Worm (Caenorhabditis elegans) whole organism, early embryonic: ENCODE measurements around the gene rga-3.

ENCODE experiments used
- B0310.2 ChIP-seq: sonication (generic microtip); optimal IDR thresholded peaks from 2 replicates; lab custom pipeline; 2016; ENCODE audit warnings: mild to moderate bottlenecking, missing genetic modification characterization, missing compliant biosample characterization
- F13C5.2 ChIP-seq: sonication (generic microtip); optimal IDR thresholded peaks from 2 replicates; lab custom pipeline; 2017; ENCODE audit warnings: mild to moderate bottlenecking, missing genetic modification characterization, inconsistent platforms, missing compliant biosample characterization
- aly-1 ChIP-seq: sonication (generic microtip); optimal IDR thresholded peaks from 2 replicates; lab custom pipeline; 2016; ENCODE audit warnings: missing genetic modification characterization, missing compliant biosample characterization
- ama-1 ChIP-seq: fragments of 150-350 bp; optimal IDR thresholded peaks from 2 replicates; lab custom pipeline; 2014
- ceh-13 ChIP-seq: fragments of 200-800 bp; sonication (Bioruptor generic); optimal IDR thresholded peaks from 2 replicates; lab custom pipeline; 2018; ENCODE audit warnings: mild to moderate bottlenecking, missing genetic modification characterization, missing compliant biosample characterization
- ceh-36 ChIP-seq: sonication (generic microtip); optimal IDR thresholded peaks from 2 replicates; lab custom pipeline; 2016; ENCODE audit warnings: missing genetic modification characterization, inconsistent platforms, missing compliant biosample characterization
- ets-7 ChIP-seq: sonication (generic microtip); optimal IDR thresholded peaks from 2 replicates; lab custom pipeline; 2016; ENCODE audit warnings: missing genotype, missing genetic modification characterization, missing compliant biosample characterization
- flt-1 ChIP-seq: fragments of 200-800 bp; sonication (Bioruptor generic); IDR thresholded peaks from 2 replicates; pipeline ENCODE4 v1.3.6; 2022; ENCODE audit warnings: missing genetic modification characterization, missing compliant biosample characterization
- hmbx-1 ChIP-seq: sonication (generic microtip); optimal IDR thresholded peaks from 2 replicates; lab custom pipeline; 2016; ENCODE audit warnings: mild to moderate bottlenecking, missing genetic modification characterization, missing compliant biosample characterization
- hmg-4 ChIP-seq: fragments of 200-800 bp; sonication (Bioruptor generic); optimal IDR thresholded peaks from 2 replicates; lab custom pipeline; 2018; ENCODE audit warnings: mild to moderate bottlenecking, missing genetic modification characterization, missing compliant biosample characterization
- hnd-1 ChIP-seq: sonication (generic microtip); optimal IDR thresholded peaks from 2 replicates; lab custom pipeline; 2016; ENCODE audit warnings: missing genetic modification characterization, missing compliant biosample characterization
- pes-1 ChIP-seq: fragments of 200-800 bp; sonication (Bioruptor generic); IDR thresholded peaks from 2 replicates; pipeline ENCODE4 v1.3.6; 2022; ENCODE audit warnings: missing genetic modification reagents, missing genetic modification characterization, missing compliant biosample characterization
- scrt-1 ChIP-seq: fragments of 200-800 bp; sonication (Bioruptor generic); IDR thresholded peaks from 2 replicates; pipeline ENCODE4 v1.3.6; 2022; ENCODE audit warnings: missing genetic modification characterization, missing compliant biosample characterization
- sea-1 ChIP-seq: fragments of 200-800 bp; sonication (Bioruptor generic); conservative IDR thresholded peaks from 2 replicates; pipeline ENCODE4 v1.3.6; 2022; ENCODE audit warnings: missing genetic modification characterization, missing compliant biosample characterization
- tbx-11 ChIP-seq: fragments of 200-800 bp; sonication (Bioruptor generic); IDR thresholded peaks from 2 replicates; pipeline ENCODE4 v1.3.6; 2022; ENCODE audit warnings: missing genetic modification characterization, missing compliant biosample characterization
- tbx-37 ChIP-seq: fragments of 200-800 bp; sonication (Bioruptor generic); conservative IDR thresholded peaks from 2 replicates; pipeline ENCODE4 v1.3.6; 2022; ENCODE audit warnings: missing genetic modification reagents, missing genetic modification characterization, missing compliant biosample characterization
- tra-4 ChIP-seq: sonication (generic microtip); optimal IDR thresholded peaks from 2 replicates; lab custom pipeline; 2017; ENCODE audit warnings: missing genetic modification characterization, missing compliant biosample characterization

rga-3 gene

DNA sequence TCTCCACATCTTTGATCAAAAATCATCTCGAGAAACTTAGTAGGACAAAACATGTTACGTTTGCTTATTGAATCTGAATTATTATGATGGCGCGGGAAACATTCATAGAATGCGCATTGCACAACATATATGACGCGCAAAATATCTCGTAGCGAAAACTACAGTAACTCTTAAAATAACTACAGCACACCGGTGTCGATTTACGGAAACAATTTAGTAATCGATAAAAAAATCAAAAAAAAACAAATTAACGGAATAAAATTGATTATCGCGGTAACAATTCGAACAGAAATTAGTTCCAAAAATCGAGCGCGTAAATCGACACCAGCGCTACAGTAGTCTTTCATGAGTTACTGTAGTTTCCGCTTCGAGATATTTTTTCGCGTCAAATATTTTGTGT is 4.4 kb downstream of the rga-3 start:
- TF ChIP-seq aly-1 (tag; lab: Kevin White, UChicago) = no peak
- no peak for TF ChIP-seq ceh-13 (GFP tag; lab: Kevin White, UChicago)
- TF ChIP-seq flt-1 (GFP tag; lab: Robert Waterston, UW) = no peak
- no peak for TF ChIP-seq tra-4 (tag; lab: Kevin White, UChicago)
- no peak for TF ChIP-seq ama-1 (lab: Kevin White, UChicago)
- TF ChIP-seq B0310.2 (tag; lab: Kevin White, UChicago) = no peak
- no peak for TF ChIP-seq ceh-36 (tag; lab: Kevin White, UChicago)
- no peak for TF ChIP-seq pes-1
- TF ChIP-seq tbx-11 (GFP tag; lab: Robert Waterston, UW) = no peak
- no peak for TF ChIP-seq scrt-1 (GFP tag; lab: Robert Waterston, UW)
- TF ChIP-seq sea-1 (GFP tag; lab: Robert Waterston, UW) = no peak
- TF ChIP-seq hmbx-1 = no peak
- TF ChIP-seq F13C5.2 (tag; lab: Kevin White, UChicago) = no peak
- no peak for TF ChIP-seq ets-7
- no peak for TF ChIP-seq hmg-4 (GFP tag; lab: Kevin White, UChicago)

DNA sequence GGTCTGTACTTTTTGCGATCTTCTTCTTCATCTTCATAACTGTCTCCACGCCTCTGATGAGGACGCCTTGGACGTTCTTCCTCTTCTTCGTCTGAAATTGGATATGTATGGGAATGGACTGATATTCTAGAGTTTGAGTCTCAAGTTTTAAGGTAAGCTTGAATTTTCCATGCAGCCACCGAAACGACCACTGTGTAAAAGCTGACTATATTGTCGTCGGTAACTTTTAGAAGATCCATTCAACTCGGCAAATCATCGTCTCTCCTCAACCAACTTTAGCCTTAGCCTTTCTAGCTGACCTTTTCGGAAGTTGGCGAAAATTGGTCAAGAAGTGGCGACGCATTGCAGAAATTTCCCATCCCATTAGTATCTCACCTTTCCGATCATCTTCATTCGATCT is 6.7 kb downstream of the rga-3 start:
- no peak for TF ChIP-seq F13C5.2 (tag; lab: Kevin White, UChicago)
- no peak for TF ChIP-seq flt-1 (GFP tag; lab: Robert Waterston, UW)
- TF ChIP-seq ceh-13 (GFP tag; lab: Kevin White, UChicago) = no peak
- TF ChIP-seq sea-1 (GFP tag; lab: Robert Waterston, UW) = no peak
- no peak for TF ChIP-seq hmbx-1
- TF ChIP-seq ama-1 (lab: Kevin White, UChicago) = no peak

DNA sequence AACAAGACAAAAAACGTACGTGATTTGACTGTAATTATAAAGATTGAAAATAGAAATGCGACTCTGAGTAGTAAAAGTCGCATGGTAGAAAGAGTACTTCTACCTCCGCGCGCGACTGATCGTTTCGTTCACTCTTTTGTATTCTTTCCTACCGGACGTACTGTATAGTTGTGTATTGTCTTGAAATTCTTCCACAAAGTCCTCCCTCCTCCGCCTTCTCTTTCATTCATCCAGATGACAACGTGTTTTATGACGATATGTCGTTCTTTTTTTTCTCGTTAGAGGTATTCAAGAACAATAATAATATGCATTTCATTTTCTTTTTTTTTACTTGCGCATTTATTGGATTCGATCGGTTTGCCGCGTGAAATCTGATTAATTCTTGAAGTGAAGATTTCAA is 8.8 kb downstream of the rga-3 start, which contains the start of gene K09H11.4:
Gene K09H11.4 (minus strand): TSS at position 101 of the 400 bp plus-strand sequence.
- no peak for TF ChIP-seq hmbx-1
- TF ChIP-seq ets-7 = no peak
- TF ChIP-seq pes-1 = no peak
- no peak for TF ChIP-seq aly-1 (tag; lab: Kevin White, UChicago)
- TF ChIP-seq F13C5.2 (tag; lab: Kevin White, UChicago) = no peak
- no peak for TF ChIP-seq tbx-11 (GFP tag; lab: Robert Waterston, UW)
- no peak for TF ChIP-seq tra-4 (tag; lab: Kevin White, UChicago)
- TF ChIP-seq ama-1 (lab: Kevin White, UChicago) = no peak
- no peak for TF ChIP-seq ceh-36 (tag; lab: Kevin White, UChicago)
- TF ChIP-seq hmg-4 (GFP tag; lab: Kevin White, UChicago) = no peak
- TF ChIP-seq hnd-1 = no peak
- no peak for TF ChIP-seq scrt-1 (GFP tag; lab: Robert Waterston, UW)
- no peak for TF ChIP-seq tbx-37 (GFP tag; lab: Robert Waterston, UW)
- TF ChIP-seq flt-1 (GFP tag; lab: Robert Waterston, UW) = no peak
- TF ChIP-seq B0310.2 (tag; lab: Kevin White, UChicago) = no peak
- TF ChIP-seq sea-1 (GFP tag; lab: Robert Waterston, UW) = no peak
- no peak for TF ChIP-seq ceh-13 (GFP tag; lab: Kevin White, UChicago)

DNA sequence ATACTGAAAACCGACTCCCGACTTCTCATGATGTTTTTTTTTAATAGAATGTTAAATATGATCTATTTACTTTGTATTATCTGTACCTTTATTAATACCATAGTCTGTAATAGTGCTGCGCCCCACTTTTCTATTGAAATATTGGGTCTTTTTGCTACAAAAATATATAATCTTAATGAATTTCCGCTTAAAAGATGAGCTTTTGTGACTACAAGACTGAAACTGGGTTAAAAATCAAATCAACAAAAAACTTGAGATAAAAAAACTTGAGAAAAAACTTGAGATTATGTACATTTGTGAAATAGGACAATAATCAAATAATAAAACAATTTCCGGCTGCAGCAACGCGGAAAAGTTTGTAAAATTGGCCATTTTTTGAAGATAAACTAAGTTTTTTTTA is 13.1 kb downstream of the rga-3 start, which contains the start of gene K09H11.15:
Gene K09H11.15 (minus strand): TSS at position 101 of the 400 bp plus-strand sequence.
- no peak for TF ChIP-seq flt-1 (GFP tag; lab: Robert Waterston, UW)
- no peak for TF ChIP-seq ceh-13 (GFP tag; lab: Kevin White, UChicago)
- TF ChIP-seq ama-1 (lab: Kevin White, UChicago) = no peak
- no peak for TF ChIP-seq ceh-36 (tag; lab: Kevin White, UChicago)
- TF ChIP-seq sea-1 (GFP tag; lab: Robert Waterston, UW) = no peak
- TF ChIP-seq ets-7 = no peak
- TF ChIP-seq B0310.2 (tag; lab: Kevin White, UChicago) = no peak
- TF ChIP-seq tbx-37 (GFP tag; lab: Robert Waterston, UW) = no peak
- no peak for TF ChIP-seq pes-1
- no peak for TF ChIP-seq F13C5.2 (tag; lab: Kevin White, UChicago)
- no peak for TF ChIP-seq hmbx-1
- no peak for TF ChIP-seq aly-1 (tag; lab: Kevin White, UChicago)
- no peak for TF ChIP-seq tra-4 (tag; lab: Kevin White, UChicago)
- TF ChIP-seq hnd-1 = no peak

DNA sequence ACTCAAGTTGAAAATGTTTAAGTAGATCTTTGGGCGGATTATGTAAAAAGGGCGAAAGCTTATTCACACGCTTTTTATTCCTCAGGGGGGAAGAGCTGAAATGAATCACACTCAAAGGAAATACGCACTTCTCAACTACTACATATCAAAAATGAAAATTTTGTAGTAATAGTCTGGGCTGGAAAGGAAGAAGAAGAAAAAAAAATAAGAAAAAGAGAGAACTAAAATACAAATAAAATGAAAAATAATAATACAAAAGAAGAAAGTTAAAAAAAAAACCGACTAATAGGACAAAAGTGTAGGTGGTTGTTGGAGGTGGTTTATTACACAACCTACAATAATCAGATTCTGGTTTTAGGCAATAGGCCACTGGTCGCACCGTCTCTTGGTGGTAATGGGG is 18.4 kb downstream of the rga-3 start, which contains the start of gene K09H11.6:
Gene K09H11.6 (minus strand): TSS at position 101 of the 400 bp plus-strand sequence.
- TF ChIP-seq tra-4 (tag; lab: Kevin White, UChicago) (no peak), tbx-11 (GFP tag; lab: Robert Waterston, UW) (no peak), F13C5.2 (tag; lab: Kevin White, UChicago) (no peak), flt-1 (GFP tag; lab: Robert Waterston, UW) (no peak), scrt-1 (GFP tag; lab: Robert Waterston, UW) (no peak), hmbx-1 (no peak), ama-1 (lab: Kevin White, UChicago) (no peak), hmg-4 (GFP tag; lab: Kevin White, UChicago) (no peak)

DNA sequence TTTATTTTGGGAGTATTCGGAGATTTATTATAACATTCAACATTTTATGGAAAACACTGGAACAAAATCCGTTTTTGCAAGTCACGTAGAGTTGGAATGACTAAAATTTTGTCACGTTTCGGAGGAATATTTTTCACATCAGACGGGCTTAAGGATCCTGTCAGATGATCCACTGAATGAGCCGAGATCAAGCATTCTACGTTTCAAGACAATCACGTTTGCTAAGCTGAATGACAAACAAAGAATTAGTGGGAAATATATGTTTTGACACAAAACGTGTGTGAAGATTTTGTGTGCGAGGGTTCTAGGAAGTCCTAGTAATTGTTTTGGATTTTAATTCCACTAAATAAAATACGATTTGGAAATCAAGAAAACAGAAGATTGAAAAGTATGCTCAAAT is 21.8 kb downstream of the rga-3 start:
- no peak for TF ChIP-seq ceh-36 (tag; lab: Kevin White, UChicago)
- no peak for TF ChIP-seq flt-1 (GFP tag; lab: Robert Waterston, UW)
- TF ChIP-seq aly-1 (tag; lab: Kevin White, UChicago) = no peak
- TF ChIP-seq ama-1 (lab: Kevin White, UChicago) = no peak
- no peak for TF ChIP-seq hmg-4 (GFP tag; lab: Kevin White, UChicago)
- no peak for TF ChIP-seq F13C5.2 (tag; lab: Kevin White, UChicago)
- no peak for TF ChIP-seq tbx-11 (GFP tag; lab: Robert Waterston, UW)
- no peak for TF ChIP-seq B0310.2 (tag; lab: Kevin White, UChicago)
- no peak for TF ChIP-seq hmbx-1
- no peak for TF ChIP-seq ets-7
- TF ChIP-seq tra-4 (tag; lab: Kevin White, UChicago) = no peak
- no peak for TF ChIP-seq sea-1 (GFP tag; lab: Robert Waterston, UW)
- TF ChIP-seq pes-1 = no peak
- TF ChIP-seq tbx-37 (GFP tag; lab: Robert Waterston, UW) = no peak
- no peak for TF ChIP-seq ceh-13 (GFP tag; lab: Kevin White, UChicago)
- no peak for TF ChIP-seq hnd-1
- no peak for TF ChIP-seq scrt-1 (GFP tag; lab: Robert Waterston, UW)

DNA sequence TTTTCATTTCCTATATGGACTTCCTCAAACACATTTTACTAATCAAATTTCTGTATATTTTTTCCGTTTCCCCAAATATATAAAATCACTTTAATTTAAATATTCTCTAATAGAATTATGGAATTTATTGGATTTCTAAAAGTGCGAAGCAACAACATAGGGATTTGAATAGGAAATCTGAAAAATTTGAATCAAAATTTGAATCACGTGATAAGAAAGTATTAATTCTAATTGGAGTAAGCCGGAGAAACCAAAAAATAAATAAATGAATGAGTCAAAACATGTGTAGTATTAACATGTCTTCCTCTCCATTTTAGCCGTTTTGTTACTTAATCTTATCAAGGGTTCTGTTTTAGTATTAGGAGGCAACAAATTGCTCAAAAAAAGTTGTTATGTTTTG is 23.6 kb downstream of the rga-3 start:
- TF ChIP-seq aly-1 (tag; lab: Kevin White, UChicago) (no peak), ama-1 (lab: Kevin White, UChicago) (no peak), pes-1 (no peak), F13C5.2 (tag; lab: Kevin White, UChicago) (no peak), ceh-13 (GFP tag; lab: Kevin White, UChicago) (no peak), B0310.2 (tag; lab: Kevin White, UChicago) (no peak), hnd-1 (no peak), hmbx-1 (no peak)
